Worm (Caenorhabditis elegans): ENCODE measurements around the gene unc-58.

The unc-58 gene

DNA sequence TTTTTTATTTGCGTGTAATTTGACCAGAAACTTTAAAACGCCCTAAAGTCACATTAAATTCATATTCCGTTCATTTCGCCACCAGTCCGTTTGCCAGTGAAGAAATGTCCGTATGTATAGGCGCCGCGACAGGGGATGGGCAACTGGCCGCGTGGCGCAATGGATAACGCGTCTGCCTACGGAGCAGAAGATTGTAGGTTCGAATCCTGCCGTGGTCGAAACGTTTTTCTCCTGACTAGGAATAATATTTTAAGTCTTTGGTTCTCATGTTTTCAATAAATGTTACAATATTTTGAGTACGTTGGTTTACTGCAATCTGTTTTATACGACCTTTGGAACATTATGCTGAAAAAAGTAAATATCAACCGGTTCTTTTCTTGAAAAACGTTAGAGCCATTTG, 12.0 kb upstream of the unc-58 start (continued):
- peak; percentile 8 for TF ChIP-seq unc-86 (tag; optimal IDR thresholded peaks at IDR 0.05)
- peak; percentile 59 for TF ChIP-seq egl-13 (tag; optimal IDR thresholded peaks at IDR 0.05)
- no peak for TF ChIP-seq nhr-11 (tag; optimal IDR thresholded peaks at IDR 0.05)
- TF ChIP-seq nhr-71 (tag; optimal IDR thresholded peaks at IDR 0.05) = peak; percentile 78
- no peak for TF ChIP-seq egl-27 (tag; optimal IDR thresholded peaks at IDR 0.05)
- peak; percentile 51 for TF ChIP-seq rnt-1 (tag; optimal IDR thresholded peaks at IDR 0.05)
- TF ChIP-seq C16A3.4 (tag; optimal IDR thresholded peaks at IDR 0.05) = peak; percentile 38
- TF ChIP-seq ceh-8 (GFP tag; optimal IDR thresholded peaks at IDR 0.05) = peak; percentile 6
- TF ChIP-seq snu-23 (GFP tag; optimal IDR thresholded peaks at IDR 0.05) = peak; percentile 77
- no peak for TF ChIP-seq vab-15 (tag; optimal IDR thresholded peaks at IDR 0.05)

DNA sequence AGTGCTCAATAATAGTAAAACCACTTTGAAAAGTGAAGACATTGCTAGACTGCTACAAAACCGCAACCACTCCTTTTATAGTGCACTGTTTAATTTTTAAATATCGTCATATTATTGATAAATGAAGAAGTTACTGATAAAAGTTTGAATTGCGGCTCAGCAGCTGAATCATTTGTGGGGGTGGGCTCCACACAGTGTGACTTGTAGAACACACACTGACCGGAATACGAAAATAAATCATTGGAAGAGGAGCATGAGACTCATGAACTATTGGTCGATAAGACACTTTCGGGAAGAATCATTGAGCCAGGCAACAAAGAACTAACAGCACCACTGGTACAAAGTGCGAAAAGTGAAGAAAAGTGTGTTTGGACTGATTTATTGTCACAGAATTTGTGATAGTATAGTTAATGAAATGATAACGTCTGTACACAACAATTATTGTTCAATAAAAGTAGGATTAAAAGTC, 9.0 kb upstream of the unc-58 start, which contains the start of gene oac-14:
TSS of gene oac-14 (minus strand) at position 51 of the 469 bp plus-strand sequence.
- TF ChIP-seq nhr-90 (tag; optimal IDR thresholded peaks at IDR 0.05; ENCODE audit: poor library complexity) (peak; percentile 44), nhr-20 (tag; optimal IDR thresholded peaks at IDR 0.05) (peak; percentile 73), lin-14 (GFP tag; optimal IDR thresholded peaks at IDR 0.05) (peak; percentile 15), nhr-71 (tag; optimal IDR thresholded peaks at IDR 0.05) (peak; percentile 60), pqm-1 (tag; optimal IDR thresholded peaks at IDR 0.05) (peak; percentile 11), isw-1 (GFP tag; IDR thresholded peaks at IDR 0.05) (no peak), nhr-19 (GFP tag; conservative IDR thresholded peaks at IDR 0.05) (peak; percentile 53), elt-2 (tag; optimal IDR thresholded peaks at IDR 0.05) (peak; percentile 99), sptf-1 (tag; optimal IDR thresholded peaks at IDR 0.05) (no peak), lin-15B (tag; optimal IDR thresholded peaks at IDR 0.05) (no peak), jun-1 (tag; optimal IDR thresholded peaks at IDR 0.05) (peak; percentile 31), lin-35 (GFP tag; optimal IDR thresholded peaks at IDR 0.05) (peak in 1 of 2 experiments; percentile 55), efl-1 (optimal IDR thresholded peaks at IDR 0.05) (no peak), efl-1 (GFP tag; optimal IDR thresholded peaks at IDR 0.05 in 1 of 2) (peak in 1 of 2 experiments; percentile 84)

DNA sequence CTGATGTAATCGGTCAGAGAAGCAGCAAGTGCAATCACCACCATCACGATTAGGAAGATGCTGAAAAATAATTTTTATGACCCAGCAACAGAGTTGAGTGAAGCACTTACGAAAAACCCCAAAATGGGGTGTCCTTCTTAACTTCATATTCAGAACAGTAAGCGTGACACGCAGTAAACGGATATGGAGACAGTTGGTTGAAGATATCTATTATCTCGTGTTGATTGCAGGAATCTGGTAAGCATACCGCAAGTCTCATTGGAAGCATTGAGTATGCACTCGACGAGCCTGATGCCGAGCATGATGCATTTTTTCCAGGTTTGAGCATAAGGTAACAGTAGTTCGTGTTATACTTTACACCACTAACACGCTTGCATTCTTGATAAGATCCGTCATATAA, 8.3 kb upstream of the unc-58 start:
- TF ChIP-seq nhr-84 (tag; optimal IDR thresholded peaks at IDR 0.05) = no peak
- no peak for TF ChIP-seq efl-1 (optimal IDR thresholded peaks at IDR 0.05)
- TF ChIP-seq efl-1 (GFP tag; optimal IDR thresholded peaks at IDR 0.05 in 1 of 2) = no peak
- TF ChIP-seq unc-130 (tag; optimal IDR thresholded peaks at IDR 0.05) = no peak
- no peak for TF ChIP-seq sup-37 (GFP tag; optimal IDR thresholded peaks at IDR 0.05)

DNA sequence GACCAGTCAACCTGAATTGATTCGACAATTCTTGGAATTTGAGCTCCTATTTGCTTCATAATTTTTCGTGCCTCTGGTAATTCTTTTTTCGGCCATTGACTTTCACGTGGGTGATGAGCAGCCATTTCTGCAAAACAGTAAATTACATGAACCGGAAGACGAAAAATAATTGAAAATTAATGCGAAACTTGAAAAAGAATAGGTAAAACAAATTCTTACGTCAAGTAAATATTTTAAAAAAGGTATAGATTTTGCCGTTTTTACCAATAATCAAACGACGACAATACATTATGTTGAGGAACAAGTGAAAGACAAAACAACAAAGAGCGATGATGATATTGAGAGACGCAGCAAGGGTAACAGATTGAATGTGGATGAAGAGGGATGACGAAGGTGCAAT, 5.5 kb upstream of the unc-58 start, which contains the start of gene moc-1:
TSS of gene moc-1 (minus strand) at position 127 of the 400 bp plus-strand sequence.
- TF ChIP-seq fkh-10 (GFP tag; optimal IDR thresholded peaks at IDR 0.05) = no peak
- TF ChIP-seq nhr-19 (GFP tag; conservative IDR thresholded peaks at IDR 0.05) = no peak
- TF ChIP-seq unc-130 (tag; optimal IDR thresholded peaks at IDR 0.05) = no peak
- no peak for TF ChIP-seq nhr-90 (tag; optimal IDR thresholded peaks at IDR 0.05; ENCODE audit: poor library complexity)
- no peak for TF ChIP-seq mab-9 (GFP tag; IDR thresholded peaks at IDR 0.05)
- TF ChIP-seq fkh-8 (tag; optimal IDR thresholded peaks at IDR 0.05) = peak; percentile 45
- no peak for TF ChIP-seq dsc-1 (tag; optimal IDR thresholded peaks at IDR 0.05)
- no peak for TF ChIP-seq nhr-11 (tag; optimal IDR thresholded peaks at IDR 0.05)
- TF ChIP-seq nhr-71 (tag; optimal IDR thresholded peaks at IDR 0.05) = peak; percentile 28
- TF ChIP-seq unc-30 (tag; optimal IDR thresholded peaks at IDR 0.05) = no peak
- TF ChIP-seq ets-5 (GFP tag; IDR thresholded peaks at IDR 0.05) = no peak
- TF ChIP-seq ztf-4 (tag; optimal IDR thresholded peaks at IDR 0.05) = no peak
- no peak for TF ChIP-seq pag-3 (tag; optimal IDR thresholded peaks at IDR 0.05; ENCODE audit: borderline replicate concordance, insufficient read depth)
- no peak for TF ChIP-seq efl-1 (optimal IDR thresholded peaks at IDR 0.05)
- no peak for TF ChIP-seq efl-1 (GFP tag; optimal IDR thresholded peaks at IDR 0.05 in 1 of 2)
- TF ChIP-seq isw-1 (GFP tag; IDR thresholded peaks at IDR 0.05) = no peak
- TF ChIP-seq sptf-1 (tag; optimal IDR thresholded peaks at IDR 0.05) = no peak
- peak; percentile 25 for TF ChIP-seq skn-1 (tag; optimal IDR thresholded peaks at IDR 0.05)
- TF ChIP-seq ceh-63 (GFP tag; optimal IDR thresholded peaks at IDR 0.05) = no peak
- no peak for TF ChIP-seq tlp-1 (tag; optimal IDR thresholded peaks at IDR 0.05)
- TF ChIP-seq blmp-1 (tag; optimal IDR thresholded peaks at IDR 0.05) = peak; percentile 52
- no peak for TF ChIP-seq unc-62 (GFP tag; optimal IDR thresholded peaks at IDR 0.05)
- TF ChIP-seq nhr-47 (tag; optimal IDR thresholded peaks at IDR 0.05) = no peak
- TF ChIP-seq nhr-237 (tag; optimal IDR thresholded peaks at IDR 0.05) = no peak
- no peak for TF ChIP-seq dpl-1 (GFP tag; optimal IDR thresholded peaks at IDR 0.05)
- TF ChIP-seq efl-3 (GFP tag; optimal IDR thresholded peaks at IDR 0.05) = no peak
- TF ChIP-seq mdl-1 (tag; optimal IDR thresholded peaks at IDR 0.05) = no peak
- TF ChIP-seq ztf-11 (tag; optimal IDR thresholded peaks at IDR 0.05) = no peak
- TF ChIP-seq aly-2 (tag; optimal IDR thresholded peaks at IDR 0.05) = no peak

Measured in whole organism, L1 larva.